Fruit fly (Drosophila melanogaster): ENCODE results near the gene Rab23.

DNA sequence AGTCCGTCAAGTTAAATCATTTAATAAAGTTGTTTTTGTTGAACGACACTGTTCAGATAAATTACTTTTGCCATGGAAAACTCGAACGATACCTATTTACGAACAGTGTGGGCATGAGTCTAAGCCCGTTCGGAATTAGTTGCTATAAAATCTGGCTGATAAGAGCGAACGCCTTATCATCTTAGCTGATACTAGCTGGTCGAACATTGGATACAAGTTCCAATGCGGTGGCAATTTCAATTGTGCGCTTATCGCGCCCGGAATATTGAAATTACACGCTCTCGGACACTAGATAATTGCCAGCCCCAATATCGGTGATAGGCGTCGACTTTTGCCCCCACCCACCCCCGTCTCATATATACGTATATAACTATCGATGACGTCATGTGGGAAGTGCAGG, 31.3 kb downstream of the Rab23 start:
- TF ChIP-seq ttk (optimal IDR thresholded peaks at IDR 0.05) (no peak), Myc (optimal IDR thresholded peaks at IDR 0.05) (no peak), insv (optimal IDR thresholded peaks at IDR 0.05) (no peak)
